Worm (Caenorhabditis elegans): ENCODE data around the gene C37E2.2.

DNA sequence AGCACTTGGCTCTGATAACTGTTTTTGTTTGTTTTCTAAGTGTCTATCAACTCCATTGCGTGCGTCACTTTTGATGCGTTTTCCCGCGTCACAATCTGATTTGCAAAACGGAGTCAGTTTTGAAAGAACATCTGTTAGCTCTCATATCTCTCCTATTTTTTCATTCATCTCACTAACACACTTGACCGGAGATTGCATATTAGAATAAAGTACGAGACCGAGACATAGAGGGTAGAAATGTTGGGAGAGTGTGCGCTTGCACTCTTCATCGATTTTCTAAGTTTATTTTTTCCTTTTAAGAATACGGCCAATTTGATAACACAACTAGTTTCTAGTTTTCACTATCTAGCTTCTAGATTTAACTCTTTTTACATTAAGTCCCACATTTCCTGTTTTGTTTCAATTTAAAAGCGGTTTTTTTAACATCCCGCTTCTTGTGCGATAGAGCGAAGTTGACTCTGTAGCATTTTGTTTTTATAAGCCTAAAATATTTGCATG lies 34.4 kb upstream of the C37E2.2 start:
- TF ChIP-seq ztf-11 (tag; optimal IDR thresholded peaks at IDR 0.05) (no peak), nhr-237 (tag; optimal IDR thresholded peaks at IDR 0.05) (no peak), snpc-4 (tag; optimal IDR thresholded peaks at IDR 0.05) (no peak), ceh-43 (GFP tag; optimal IDR thresholded peaks at IDR 0.05) (no peak), lsy-2 (tag; optimal IDR thresholded peaks at IDR 0.05) (no peak), elt-3 (tag; optimal IDR thresholded peaks at IDR 0.05) (no peak), blmp-1 (tag; optimal IDR thresholded peaks at IDR 0.05) (no peak), zip-8 (tag; optimal IDR thresholded peaks at IDR 0.05) (no peak), nhr-28 (tag; optimal IDR thresholded peaks at IDR 0.05) (no peak), sem-2 (GFP tag; optimal IDR thresholded peaks at IDR 0.05) (no peak), mep-1 (tag; optimal IDR thresholded peaks at IDR 0.05) (no peak), cnd-1 (tag; optimal IDR thresholded peaks at IDR 0.05) (no peak), sptf-1 (tag; optimal IDR thresholded peaks at IDR 0.05) (no peak), pha-4 (tag; optimal IDR thresholded peaks at IDR 0.05) (no peak)

All from whole organism, mixed stage, embryonic.